Worm (Caenorhabditis elegans) whole organism, early embryonic: ENCODE data around the gene aqp-7.

Experiments used
- ceh-36 ChIP-seq: sonication (generic microtip); optimal IDR thresholded peaks from 2 replicates; lab custom pipeline; 2016; ENCODE audit warnings: missing genetic modification characterization, inconsistent platforms, missing compliant biosample characterization
- flt-1 ChIP-seq: fragments of 200-800 bp; sonication (Bioruptor generic); IDR thresholded peaks from 2 replicates; pipeline ENCODE4 v1.3.6; 2022; ENCODE audit warnings: missing genetic modification characterization, missing compliant biosample characterization
- hmg-4 ChIP-seq: fragments of 200-800 bp; sonication (Bioruptor generic); optimal IDR thresholded peaks from 2 replicates; lab custom pipeline; 2018; ENCODE audit warnings: mild to moderate bottlenecking, missing genetic modification characterization, missing compliant biosample characterization

- TF ChIP-seq hmg-4 (GFP tag; lab: Kevin White, UChicago), result no peak
- TF ChIP-seq ceh-36 (tag; lab: Kevin White, UChicago), result no peak
- no peak for TF ChIP-seq flt-1 (GFP tag; lab: Robert Waterston, UW)
Observed at ce11 chrX:2996318-2996717, 28.5 kb upstream of the aqp-7 start.
